Worm (Caenorhabditis elegans): ENCODE results near the gene Y116A8C.3.

DNA sequence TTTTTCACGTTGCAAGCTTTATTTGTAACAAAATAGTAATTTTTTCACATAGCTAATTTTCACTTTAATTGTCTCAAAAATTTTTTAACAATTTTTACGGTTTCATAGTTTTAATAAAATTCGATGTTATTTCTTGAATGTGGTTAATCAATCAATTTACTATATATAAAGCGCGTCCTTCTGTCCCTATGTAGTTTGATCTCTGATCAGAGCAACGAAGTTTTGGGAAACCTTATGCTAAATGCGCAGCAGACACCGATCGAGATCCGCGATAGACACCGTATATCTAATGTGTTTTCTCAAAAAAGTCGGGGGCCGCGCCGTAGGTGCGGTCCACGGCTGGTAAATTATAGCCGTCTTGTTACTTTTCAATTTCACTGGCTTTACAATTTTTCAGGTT is 27.3 kb upstream of the Y116A8C.3 start:
- TF ChIP-seq ref-1 (GFP tag; conservative IDR thresholded peaks at IDR 0.05) (no peak), flt-1 (GFP tag; IDR thresholded peaks at IDR 0.05) (no peak), cog-1 (tag; optimal IDR thresholded peaks at IDR 0.05) (no peak)

All from whole organism, midembryonic.